Worm (Caenorhabditis elegans): ENCODE data around the gene K10F12.7.
A peak's percentile ranks its signal among the peaks of the same experiment; 100 is the strongest.

Gene K10F12.7

ce11 chrIII:356906-357901 lies 25.2 kb downstream of the K10F12.7 start:
- no peak for TF ChIP-seq fkh-10 (GFP tag; optimal IDR thresholded peaks at IDR 0.05)
- TF ChIP-seq elt-2 (tag; optimal IDR thresholded peaks at IDR 0.05) = peak; percentile 84
- TF ChIP-seq pqm-1 (tag; optimal IDR thresholded peaks at IDR 0.05) = peak; percentile 15
- TF ChIP-seq unc-62 (GFP tag; optimal IDR thresholded peaks at IDR 0.05) = no peak
- no peak for TF ChIP-seq eor-1 (tag; optimal IDR thresholded peaks at IDR 0.05)
- TF ChIP-seq aly-2 (tag; optimal IDR thresholded peaks at IDR 0.05) = peak; percentile 15
- no peak for TF ChIP-seq sea-2 (GFP tag; optimal IDR thresholded peaks at IDR 0.05)
- TF ChIP-seq pha-4 (tag; optimal IDR thresholded peaks at IDR 0.05) = no peak
- peak; percentile 57 for TF ChIP-seq ama-1 (optimal IDR thresholded peaks at IDR 0.05)
- TF ChIP-seq nhr-43 (tag; optimal IDR thresholded peaks at IDR 0.05; ENCODE audit: poor library complexity, severe bottlenecking) = peak; percentile 13
- peak; percentile 13 for TF ChIP-seq nhr-25 (tag; optimal IDR thresholded peaks at IDR 0.05)
- no peak for TF ChIP-seq tbx-2 (tag; optimal IDR thresholded peaks at IDR 0.05)
- no peak for TF ChIP-seq ztf-4 (tag; optimal IDR thresholded peaks at IDR 0.05)

- TF ChIP-seq nhr-11 (tag; optimal IDR thresholded peaks at IDR 0.05) (peak; percentile 59), elt-3 (tag; optimal IDR thresholded peaks at IDR 0.05) (no peak), skn-1 (tag; optimal IDR thresholded peaks at IDR 0.05) (no peak), nhr-25 (tag; optimal IDR thresholded peaks at IDR 0.05) (peak; percentile 85), egl-5 (tag; optimal IDR thresholded peaks at IDR 0.05) (peak; percentile 82), daf-12 (tag; optimal IDR thresholded peaks at IDR 0.05) (no peak), lin-39 (tag; optimal IDR thresholded peaks at IDR 0.05) (peak; percentile 78), ceh-16 (tag; optimal IDR thresholded peaks at IDR 0.05) (no peak), ceh-28 (tag; optimal IDR thresholded peaks at IDR 0.05) (peak; percentile 97), nhr-237 (tag; optimal IDR thresholded peaks at IDR 0.05) (no peak), fkh-2 (tag; optimal IDR thresholded peaks at IDR 0.05) (peak; percentile 53), nhr-23 (tag; optimal IDR thresholded peaks at IDR 0.05) (peak; percentile 79), nhr-12 (tag; optimal IDR thresholded peaks at IDR 0.05) (no peak), sea-2 (GFP tag; optimal IDR thresholded peaks at IDR 0.05) (no peak), nhr-43 (tag; optimal IDR thresholded peaks at IDR 0.05; ENCODE audit: poor library complexity, severe bottlenecking) (peak; percentile 74), snpc-4 (tag; optimal IDR thresholded peaks at IDR 0.05) (peak; percentile 47), ztf-11 (tag; optimal IDR thresholded peaks at IDR 0.05) (no peak), eor-1 (tag; optimal IDR thresholded peaks at IDR 0.05) (peak; percentile 61 to 67), ama-1 (optimal IDR thresholded peaks at IDR 0.05) (peak; percentile 49), ZK546.5 (tag; optimal IDR thresholded peaks at IDR 0.05) (no peak), zag-1 (tag; optimal IDR thresholded peaks at IDR 0.05) (no peak), elt-2 (tag; optimal IDR thresholded peaks at IDR 0.05) (peak; percentile 71), jun-1 (tag; optimal IDR thresholded peaks at IDR 0.05) (peak; percentile 82), lin-15B (tag; optimal IDR thresholded peaks at IDR 0.05) (peak; percentile 57), mml-1 (tag; optimal IDR thresholded peaks at IDR 0.05) (no peak), lsy-12 (tag; optimal IDR thresholded peaks at IDR 0.05) (peak; percentile 83), unc-39 (tag; optimal IDR thresholded peaks at IDR 0.05) (no peak), aly-2 (tag; optimal IDR thresholded peaks at IDR 0.05) (no peak), pha-4 (tag; optimal IDR thresholded peaks at IDR 0.05) (peak; percentile 22), unc-62 (GFP tag; optimal IDR thresholded peaks at IDR 0.05) (peak; percentile 42), nhr-28 (tag; optimal IDR thresholded peaks at IDR 0.05) (no peak), tbx-2 (tag; optimal IDR thresholded peaks at IDR 0.05) (peak; percentile 67), ceh-82 (tag; optimal IDR thresholded peaks at IDR 0.05) (peak; percentile 13), nhr-77 (tag; optimal IDR thresholded peaks at IDR 0.05) (peak; percentile 20), hmg-11 (tag; optimal IDR thresholded peaks at IDR 0.05) (peak; percentile 100), mdl-1 (tag; optimal IDR thresholded peaks at IDR 0.05) (peak; percentile 74), nhr-76 (tag; optimal IDR thresholded peaks at IDR 0.05) (no peak), nfya-1 (tag; optimal IDR thresholded peaks at IDR 0.05; ENCODE audit: insufficient read depth) (peak; percentile 80), fos-1 (tag; optimal IDR thresholded peaks at IDR 0.05) (no peak), elt-1 (tag; optimal IDR thresholded peaks at IDR 0.05) (peak; percentile 57), fkh-10 (GFP tag; optimal IDR thresholded peaks at IDR 0.05) (peak; percentile 50), ztf-4 (tag; optimal IDR thresholded peaks at IDR 0.05) (no peak), R02D3.7 (tag; optimal IDR thresholded peaks at IDR 0.05) (peak; percentile 48), ceh-9 (tag; optimal IDR thresholded peaks at IDR 0.05) (no peak), pqm-1 (tag; optimal IDR thresholded peaks at IDR 0.05) (peak; percentile 54)
Measured at ce11 chrIII:354545-355460, 27.6 kb downstream of the K10F12.7 start, which contains the start of gene gei-4. gei-4 (minus strand) TSS chrIII:354800.

All from whole organism, L3 larva.